Worm (Caenorhabditis elegans) whole organism, L4 larva: Measurements from ENCODE around the gene C08E3.14.

Experiments
- ceh-82 ChIP-seq: sonication (generic microtip); optimal IDR thresholded peaks from 2 replicates; lab custom pipeline; 2017; ENCODE audit warnings: missing biosample characterization, missing genetic modification characterization
- mep-1 ChIP-seq: fragments of 150-350 bp; sonication (generic microtip); optimal IDR thresholded peaks from 3 replicates; lab custom pipeline; 2014; ENCODE audit warnings: missing biosample characterization, missing genetic modification characterization
- tag-97 ChIP-seq: fragments of 200-800 bp; sonication (Bioruptor generic); IDR thresholded peaks from 2 replicates; pipeline ENCODE4 v1.3.6; 2022; ENCODE audit warnings: missing genetic modification characterization, missing compliant biosample characterization

- TF ChIP-seq tag-97 (GFP tag; lab: Robert Waterston, UW) = no peak
- no peak for TF ChIP-seq ceh-82
- no peak for TF ChIP-seq mep-1 (tag; lab: Kevin White, UChicago)
Observed at ce11 chrII:1670260-1670879, 44.6 kb downstream of the C08E3.14 start, which contains the start of gene nhx-6.
